Fruit fly (Drosophila melanogaster) whole organism, embryonic: ENCODE measurements around the gene Spn28Db.
A peak's percentile ranks its signal among the peaks of the same experiment; 100 is the strongest.

Experiments used
- Atf-2 ChIP-seq: fragments of 200-800 bp; sonication (Bioruptor generic); optimal IDR thresholded peaks from 2 replicates; lab custom pipeline; 2016; ENCODE audit warnings: missing biosample characterization, missing genetic modification characterization
- Awh ChIP-seq: fragments of 200-800 bp; sonication (Bioruptor generic); IDR thresholded peaks from 2 replicates; pipeline ENCODE4, ENCODE4 v1.3.6; 2022; ENCODE audit warnings: missing biosample characterization, missing genetic modification characterization
- Bdp1 ChIP-seq: fragments of 200-800 bp; sonication (Bioruptor generic); optimal IDR thresholded peaks from 3 replicates; lab custom pipeline; 2016; ENCODE audit warnings: missing biosample characterization, missing genetic modification characterization
- CG10654 ChIP-seq: fragments of 200-800 bp; sonication (Bioruptor generic); optimal IDR thresholded peaks from 2 replicates; lab custom pipeline; 2016; ENCODE audit warnings: missing biosample characterization, missing genetic modification characterization
- CG12155 ChIP-seq: fragments of 200-800 bp; sonication (Bioruptor generic); optimal IDR thresholded peaks from 3 replicates; lab custom pipeline; 2016; ENCODE audit warnings: missing biosample characterization, missing genetic modification characterization
- CG13894 ChIP-seq: fragments of 200-800 bp; sonication (Bioruptor generic); optimal IDR thresholded peaks from 3 replicates; lab custom pipeline; 2018; ENCODE audit warnings: missing biosample characterization, mild to moderate bottlenecking, missing genetic modification characterization, moderate library complexity
- CG14441 ChIP-seq: fragments of 200-800 bp; sonication (Bioruptor generic); IDR thresholded peaks from 2 replicates; pipeline ENCODE4 v1.3.6; 2022; ENCODE audit warnings: missing biosample characterization, missing genetic modification characterization
- CG14710 ChIP-seq: fragments of 200-800 bp; sonication (Bioruptor generic); optimal IDR thresholded peaks from 3 replicates; lab custom pipeline; 2019; ENCODE audit warnings: missing biosample characterization, mild to moderate bottlenecking, missing genetic modification characterization, moderate library complexity
- CG15479 ChIP-seq: fragments of 200-800 bp; sonication (Bioruptor generic); optimal IDR thresholded peaks from 3 replicates; lab custom pipeline; 2019; ENCODE audit warnings: missing biosample characterization, mild to moderate bottlenecking, missing genetic modification characterization, moderate library complexity
- CG15514 ChIP-seq: fragments of 200-800 bp; sonication (Bioruptor generic); optimal IDR thresholded peaks from 3 replicates; lab custom pipeline; 2017; ENCODE audit warnings: missing biosample characterization, missing genetic modification characterization, mild to moderate bottlenecking, moderate library complexity, missing genetic modification reagents
- CG18476 ChIP-seq: fragments of 200-800 bp; sonication (Bioruptor generic); optimal IDR thresholded peaks from 2 replicates; lab custom pipeline; 2016; ENCODE audit warnings: missing biosample characterization, mild to moderate bottlenecking, missing genetic modification characterization
- CG30403 ChIP-seq: fragments of 200-800 bp; sonication (Bioruptor generic); optimal IDR thresholded peaks from 3 replicates; lab custom pipeline; 2016; ENCODE audit warnings: missing biosample characterization, missing genetic modification characterization
- CG31388 ChIP-seq: fragments of 200-800 bp; sonication (Bioruptor generic); optimal IDR thresholded peaks from 2 replicates; lab custom pipeline; 2016; ENCODE audit warnings: missing biosample characterization, missing genetic modification characterization
- CG32532 ChIP-seq: fragments of 200-800 bp; sonication (Bioruptor generic); IDR thresholded peaks from 2 replicates; pipeline ENCODE4 v1.3.6; 2022; ENCODE audit warnings: missing biosample characterization, missing genetic modification characterization
- CG34376 ChIP-seq: fragments of 200-800 bp; sonication (Bioruptor generic); optimal IDR thresholded peaks from 2 replicates; lab custom pipeline; 2018; ENCODE audit warnings: missing biosample characterization, mild to moderate bottlenecking, missing genetic modification characterization
- CG4424 ChIP-seq: fragments of 200-800 bp; sonication (Bioruptor generic); optimal IDR thresholded peaks from 3 replicates; lab custom pipeline; 2016; ENCODE audit warnings: missing biosample characterization, missing genetic modification characterization
- CG4707 ChIP-seq: fragments of 200-800 bp; sonication (Bioruptor generic); optimal IDR thresholded peaks from 2 replicates; lab custom pipeline; 2018; ENCODE audit warnings: missing biosample characterization, mild to moderate bottlenecking, missing genetic modification characterization, moderate library complexity
- CG4820 ChIP-seq: fragments of 200-800 bp; sonication (Bioruptor generic); optimal IDR thresholded peaks from 3 replicates; lab custom pipeline; 2016; ENCODE audit warnings: missing biosample characterization, missing genetic modification characterization
- CG6175 ChIP-seq: fragments of 200-800 bp; sonication (Bioruptor generic); IDR thresholded peaks from 3 replicates; pipeline ENCODE4 v1.3.6; 2022; ENCODE audit warnings: missing biosample characterization, missing genetic modification characterization
- CG6254 ChIP-seq: fragments of 200-800 bp; sonication (Bioruptor generic); optimal IDR thresholded peaks from 3 replicates; lab custom pipeline; 2017; ENCODE audit warnings: mild to moderate bottlenecking, missing biosample characterization, missing genetic modification reagents, missing genetic modification characterization
- CG8944 ChIP-seq: fragments of 200-800 bp; sonication (Bioruptor generic); optimal IDR thresholded peaks from 3 replicates; lab custom pipeline; 2016; ENCODE audit warnings: missing biosample characterization, missing genetic modification characterization
- CG9817 ChIP-seq: fragments of 200-800 bp; sonication (Bioruptor generic); optimal IDR thresholded peaks from 2 replicates; lab custom pipeline; 2018; ENCODE audit warnings: missing biosample characterization, mild to moderate bottlenecking, missing genetic modification characterization, moderate library complexity
- D19A ChIP-seq: fragments of 200-800 bp; optimal IDR thresholded peaks from 3 replicates; lab custom pipeline; 2019; ENCODE audit warnings: missing biosample characterization, mild to moderate bottlenecking, missing genetic modification characterization, moderate library complexity
- D19B ChIP-seq: fragments of 200-800 bp; sonication (Bioruptor generic); optimal IDR thresholded peaks from 2 replicates; lab custom pipeline; 2017; ENCODE audit warnings: missing biosample characterization, mild to moderate bottlenecking, missing genetic modification characterization
- Dip3 ChIP-seq: fragments of 200-800 bp; sonication (Bioruptor generic); optimal IDR thresholded peaks from 3 replicates; lab custom pipeline; 2016; ENCODE audit warnings: missing biosample characterization, missing genetic modification characterization
- Fer1 ChIP-seq: fragments of 200-800 bp; sonication (Bioruptor generic); optimal IDR thresholded peaks from 2 replicates; lab custom pipeline; 2017; ENCODE audit warnings: missing biosample characterization, mild to moderate bottlenecking, missing genetic modification characterization
- GATAe ChIP-seq: fragments of 200-800 bp; sonication (Bioruptor generic); conservative IDR thresholded peaks from 2 replicates; pipeline ENCODE4 v1.3.6; 2022; ENCODE audit warnings: missing biosample characterization, missing genetic modification characterization
- Hr51 ChIP-seq, 2 experiments: fragments of 200-800 bp; sonication (Bioruptor generic); optimal IDR thresholded peaks; 2 replicates in 1 of 2; 3 replicates in 1 of 2; lab custom pipeline; 2016 to 2018; ENCODE audit warnings: missing biosample characterization in 2 of 2, missing genetic modification characterization in 2 of 2, mild to moderate bottlenecking in 1 of 2, moderate library complexity in 1 of 2
- Lhr ChIP-seq: fragments of 200-800 bp; sonication (Bioruptor generic); optimal IDR thresholded peaks from 3 replicates; lab custom pipeline; 2017; ENCODE audit warnings: mild to moderate bottlenecking, missing biosample characterization, missing genetic modification reagents, missing genetic modification characterization
- MBD-R2 ChIP-seq: fragments of 200-800 bp; sonication (Bioruptor generic); IDR thresholded peaks from 2 replicates; pipeline ENCODE4 v1.3.6; 2022; ENCODE audit warnings: missing biosample characterization, missing genetic modification characterization
- Myb ChIP-seq: fragments of 200-800 bp; sonication (Bioruptor generic); optimal IDR thresholded peaks from 2 replicates; lab custom pipeline; 2016; ENCODE audit warnings: missing biosample characterization, missing genetic modification characterization
- Nf-YC ChIP-seq: fragments of 200-800 bp; optimal IDR thresholded peaks from 3 replicates; lab custom pipeline; 2019; ENCODE audit warnings: missing biosample characterization, mild to moderate bottlenecking, missing genetic modification characterization, moderate library complexity
- NfI ChIP-seq: fragments of 200-800 bp; sonication (Bioruptor generic); optimal IDR thresholded peaks from 3 replicates; lab custom pipeline; 2018; ENCODE audit warnings: missing biosample characterization, mild to moderate bottlenecking, missing genetic modification characterization, moderate library complexity
- Ptx1 ChIP-seq: fragments of 200-800 bp; sonication (Bioruptor generic); IDR thresholded peaks from 2 replicates; pipeline ENCODE4 v1.3.6; 2022; ENCODE audit warnings: missing biosample characterization, missing genetic modification characterization
- Ssrp ChIP-seq: fragments of 200-800 bp; sonication (Bioruptor generic); optimal IDR thresholded peaks from 2 replicates; lab custom pipeline; 2018; ENCODE audit warnings: missing biosample characterization, mild to moderate bottlenecking, missing genetic modification characterization, moderate library complexity
- YL-1 ChIP-seq: fragments of 200-800 bp; sonication (Bioruptor generic); optimal IDR thresholded peaks from 3 replicates; lab custom pipeline; 2017; ENCODE audit warnings: missing biosample characterization, mild to moderate bottlenecking, missing genetic modification characterization
- dimm ChIP-seq: fragments of 200-800 bp; sonication (Bioruptor generic); IDR thresholded peaks from 2 replicates; pipeline ENCODE4 v1.3.6; 2022; ENCODE audit warnings: missing biosample characterization, missing genetic modification characterization
- dysf ChIP-seq: fragments of 200-800 bp; sonication (Bioruptor generic); IDR thresholded peaks from 3 replicates; pipeline ENCODE4 v1.3.6; 2022; ENCODE audit warnings: missing biosample characterization, missing genetic modification characterization
- ftz-f1 ChIP-seq: fragments of 200-800 bp; sonication (Bioruptor generic); optimal IDR thresholded peaks from 2 replicates; lab custom pipeline; 2016; ENCODE audit warnings: missing biosample characterization, missing genetic modification characterization
- insv ChIP-seq, 2 experiments: fragments of 200-800 bp; sonication (Bioruptor generic); optimal IDR thresholded peaks; 3 replicates each; lab custom pipeline; 2016 to 2018; ENCODE audit warnings: missing biosample characterization in 2 of 2, missing genetic modification characterization in 2 of 2
- mam ChIP-seq: fragments of 200-800 bp; sonication (Bioruptor generic); optimal IDR thresholded peaks from 3 replicates; lab custom pipeline; 2016; ENCODE audit warnings: missing biosample characterization, missing genetic modification characterization
- nom ChIP-seq: fragments of 200-800 bp; sonication (Bioruptor generic); optimal IDR thresholded peaks from 2 replicates; lab custom pipeline; 2017; ENCODE audit warnings: missing biosample characterization, missing genetic modification characterization, mild to moderate bottlenecking, moderate library complexity, missing genetic modification reagents
- org-1 ChIP-seq: fragments of 200-800 bp; sonication (Bioruptor generic); optimal IDR thresholded peaks from 2 replicates; lab custom pipeline; 2017; ENCODE audit warnings: missing biosample characterization, missing genetic modification characterization
- repo ChIP-seq: fragments of 200-800 bp; sonication (Bioruptor generic); optimal IDR thresholded peaks from 2 replicates; lab custom pipeline; 2016; ENCODE audit warnings: missing biosample characterization, missing genetic modification characterization
- run ChIP-seq: fragments of 200-800 bp; sonication (Bioruptor generic); optimal IDR thresholded peaks from 3 replicates; lab custom pipeline; 2018; ENCODE audit warnings: missing biosample characterization, mild to moderate bottlenecking, missing genetic modification characterization
- sima ChIP-seq: fragments of 200-800 bp; sonication (Bioruptor generic); optimal IDR thresholded peaks from 2 replicates; lab custom pipeline; 2016; ENCODE audit warnings: missing biosample characterization, missing genetic modification characterization
- slbo ChIP-seq: fragments of 200-800 bp; sonication (Bioruptor generic); IDR thresholded peaks from 2 replicates; pipeline ENCODE4 v1.3.6; 2022; ENCODE audit warnings: missing biosample characterization, missing genetic modification characterization
- so ChIP-seq: fragments of 200-800 bp; sonication (Bioruptor generic); IDR thresholded peaks from 3 replicates; pipeline ENCODE4 v1.3.6; 2022; ENCODE audit warnings: missing biosample characterization, missing genetic modification characterization
- tx ChIP-seq: fragments of 200-800 bp; sonication (Bioruptor generic); optimal IDR thresholded peaks from 2 replicates; lab custom pipeline; 2016; ENCODE audit warnings: missing biosample characterization, missing genetic modification characterization
- zen ChIP-seq: fragments of 200-800 bp; sonication (Bioruptor generic); optimal IDR thresholded peaks from 3 replicates; lab custom pipeline; 2018; ENCODE audit warnings: missing biosample characterization, mild to moderate bottlenecking, missing genetic modification characterization, moderate library complexity

Spn28Db gene

dm6 chr2L:7926288-7927061 is 36.0 kb upstream of the Spn28Db start (continued):
- TF ChIP-seq CG14710: no peak
- peak; percentile 60 for TF ChIP-seq CG34376 (GFP tag; lab: Kevin White, UChicago)
- TF ChIP-seq tx (GFP tag; lab: Kevin White, UChicago): no peak
- TF ChIP-seq D19B (GFP tag; lab: Kevin White, UChicago): no peak
- no peak for TF ChIP-seq CG32532 (GFP tag; lab: Robert Waterston, UW)
- no peak for TF ChIP-seq sima (GFP tag; lab: Kevin White, UChicago)
- TF ChIP-seq CG10654 (GFP tag; lab: Kevin White, UChicago): no peak
- no peak for TF ChIP-seq CG13894 (tag; lab: Kevin White, UChicago)
- no peak for TF ChIP-seq Nf-YC (tag; lab: Kevin White, UChicago)
- TF ChIP-seq slbo (GFP tag; lab: Robert Waterston, UW): peak; percentile 39; the same call in 1 of the 2 replicates
- no peak for TF ChIP-seq CG4424 (GFP tag; lab: Kevin White, UChicago)
- TF ChIP-seq repo (GFP tag; lab: Kevin White, UChicago): no peak
- no peak for TF ChIP-seq CG4820 (GFP tag; lab: Kevin White, UChicago)
- no peak for TF ChIP-seq Atf-2 (GFP tag; lab: Kevin White, UChicago)
- no peak for TF ChIP-seq so (GFP tag; lab: Robert Waterston, UW)
- TF ChIP-seq mam (GFP tag; lab: Kevin White, UChicago): no peak
- no peak for TF ChIP-seq NfI (GFP tag; lab: Kevin White, UChicago)
- no peak for TF ChIP-seq Awh (GFP tag; lab: Robert Waterston, UW)
- no peak for TF ChIP-seq CG9817
- TF ChIP-seq insv (GFP tag; optimal IDR thresholded peaks at IDR 0.05; lab: Kevin White, UChicago): no peak
- TF ChIP-seq Bdp1 (GFP tag; lab: Kevin White, UChicago): no peak
- no peak for TF ChIP-seq CG6254 (GFP tag; lab: Kevin White, UChicago)
- TF ChIP-seq zen: no peak
- no peak for TF ChIP-seq Dip3 (GFP tag; lab: Kevin White, UChicago)
- TF ChIP-seq CG6175 (GFP tag; lab: Robert Waterston, UW): no peak
- TF ChIP-seq Lhr (GFP tag; lab: Kevin White, UChicago): no peak
- peak; percentile 47; the same call in 1 of the 3 replicates for TF ChIP-seq dysf (GFP tag; lab: Robert Waterston, UW)
- peak; percentile 67; the same call in 1 of the 2 replicates for TF ChIP-seq GATAe (GFP tag; lab: Robert Waterston, UW)
- TF ChIP-seq Myb (GFP tag; lab: Kevin White, UChicago): no peak
- TF ChIP-seq MBD-R2 (GFP tag; lab: Robert Waterston, UW): no peak
- TF ChIP-seq CG18476: no peak
- no peak for TF ChIP-seq Ssrp (tag; lab: Kevin White, UChicago)
- TF ChIP-seq run (tag; lab: Kevin White, UChicago): no peak
- no peak for TF ChIP-seq CG14441 (GFP tag; lab: Robert Waterston, UW)
- TF ChIP-seq org-1 (GFP tag; lab: Kevin White, UChicago): no peak
- TF ChIP-seq CG4707: no peak
- no peak for TF ChIP-seq CG31388 (GFP tag; lab: Kevin White, UChicago)
- no peak for TF ChIP-seq CG12155 (GFP tag; lab: Kevin White, UChicago)
- TF ChIP-seq nom (GFP tag; lab: Kevin White, UChicago): peak; percentile 31
- TF ChIP-seq CG15514 (GFP tag; lab: Kevin White, UChicago): no peak
- TF ChIP-seq Fer1 (GFP tag; lab: Kevin White, UChicago): no peak
- no peak for TF ChIP-seq Ptx1
- no peak for TF ChIP-seq ftz-f1 (GFP tag; lab: Kevin White, UChicago)
- TF ChIP-seq Hr51 (GFP tag; optimal IDR thresholded peaks at IDR 0.05; lab: Kevin White, UChicago): no peak
- TF ChIP-seq CG30403 (GFP tag; lab: Kevin White, UChicago): no peak
- TF ChIP-seq CG15479 (GFP tag; lab: Kevin White, UChicago): no peak
- TF ChIP-seq dimm (GFP tag; lab: Robert Waterston, UW): no peak
- TF ChIP-seq CG8944 (GFP tag; lab: Kevin White, UChicago): no peak
- TF ChIP-seq D19A: no peak
- TF ChIP-seq YL-1 (GFP tag; lab: Kevin White, UChicago): no peak
